Worm (Caenorhabditis elegans): ENCODE measurements around the gene rab-14.

ce11 chrX:15598661-15599384, 7.6 kb downstream of the rab-14 start:
- TF ChIP-seq sea-1 (GFP tag; conservative IDR thresholded peaks at IDR 0.05), result no peak
- TF ChIP-seq tra-4 (tag; optimal IDR thresholded peaks at IDR 0.05), result no peak
- TF ChIP-seq ama-1 (optimal IDR thresholded peaks at IDR 0.05), result no peak
- no peak for TF ChIP-seq ceh-36 (tag; optimal IDR thresholded peaks at IDR 0.05)
- TF ChIP-seq ets-7 (tag; optimal IDR thresholded peaks at IDR 0.05), result no peak
- TF ChIP-seq hmbx-1 (tag; optimal IDR thresholded peaks at IDR 0.05), result no peak
- no peak for TF ChIP-seq tbx-37 (GFP tag; conservative IDR thresholded peaks at IDR 0.05)
- TF ChIP-seq flt-1 (GFP tag; IDR thresholded peaks at IDR 0.05), result no peak
- TF ChIP-seq tbx-11 (GFP tag; IDR thresholded peaks at IDR 0.05), result no peak
- no peak for TF ChIP-seq aly-1 (tag; optimal IDR thresholded peaks at IDR 0.05)

All from whole organism, early embryonic.